Worm (Caenorhabditis elegans): ENCODE measurements around the gene nep-25.

DNA sequence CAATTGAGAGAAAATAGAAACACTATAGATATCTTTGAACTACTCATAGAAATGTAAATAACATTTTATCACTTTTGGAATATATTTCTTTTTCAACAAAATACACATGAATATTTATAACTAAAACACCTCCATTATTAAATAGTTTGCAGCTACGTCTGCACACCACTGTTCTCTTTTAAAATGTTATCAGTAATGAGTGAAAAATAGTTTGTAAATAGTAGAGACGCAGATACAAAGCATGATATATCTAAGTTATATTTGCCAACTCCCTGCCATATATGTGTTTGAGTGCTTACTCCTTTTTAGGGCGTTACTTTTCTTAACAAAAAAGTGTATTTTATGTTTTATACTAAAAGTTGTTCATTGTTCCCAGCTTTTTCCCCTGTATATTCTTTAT is 4.1 kb downstream of the nep-25 start:
- TF ChIP-seq him-1 (tag; optimal IDR thresholded peaks at IDR 0.05) (no peak), dao-5 (tag; optimal IDR thresholded peaks at IDR 0.05) (no peak), W03F9.2 (tag; optimal IDR thresholded peaks at IDR 0.05) (no peak)

Measured in whole organism, L4/young adult.